Worm (Caenorhabditis elegans): ENCODE measurements around the gene lam-2.

The lam-2 gene

ce11 chrX:7191882-7192281 lies 40.8 kb upstream of the lam-2 start, which contains the start of gene C55B6.7:
Gene C55B6.7 (minus strand): TSS chrX:7191982.
- TF ChIP-seq lin-11 (tag; optimal IDR thresholded peaks at IDR 0.05) = no peak
- no peak for TF ChIP-seq dmd-4 (tag; optimal IDR thresholded peaks at IDR 0.05)
- no peak for TF ChIP-seq sma-3 (GFP tag; optimal IDR thresholded peaks at IDR 0.05)
- no peak for TF ChIP-seq nhr-21 (tag; optimal IDR thresholded peaks at IDR 0.05)
- no peak for TF ChIP-seq nhr-23 (tag; optimal IDR thresholded peaks at IDR 0.05)
- no peak for TF ChIP-seq ztf-11 (tag; optimal IDR thresholded peaks at IDR 0.05)
- TF ChIP-seq snpc-4 (tag; optimal IDR thresholded peaks at IDR 0.05) = no peak
- no peak for TF ChIP-seq peb-1 (tag; optimal IDR thresholded peaks at IDR 0.05)
- TF ChIP-seq nhr-237 (tag; optimal IDR thresholded peaks at IDR 0.05) = no peak
- no peak for TF ChIP-seq lin-13 (GFP tag; optimal IDR thresholded peaks at IDR 0.05)
- no peak for TF ChIP-seq nhr-11 (tag; optimal IDR thresholded peaks at IDR 0.05)
- no peak for TF ChIP-seq aly-2 (tag; optimal IDR thresholded peaks at IDR 0.05)
- TF ChIP-seq nhr-129 (tag; optimal IDR thresholded peaks at IDR 0.05) = no peak
- TF ChIP-seq nhr-25 (tag; optimal IDR thresholded peaks at IDR 0.05) = no peak
- TF ChIP-seq ztf-4 (tag; optimal IDR thresholded peaks at IDR 0.05) = no peak
- TF ChIP-seq fos-1 (tag; optimal IDR thresholded peaks at IDR 0.05) = no peak
- no peak for TF ChIP-seq sem-4 (tag; optimal IDR thresholded peaks at IDR 0.05)
- no peak for TF ChIP-seq nhr-12 (tag; optimal IDR thresholded peaks at IDR 0.05)

- TF ChIP-seq aly-2 (tag; optimal IDR thresholded peaks at IDR 0.05) (no peak), lin-39 (tag; optimal IDR thresholded peaks at IDR 0.05) (no peak), ama-1 (optimal IDR thresholded peaks at IDR 0.05) (no peak), dmd-4 (tag; optimal IDR thresholded peaks at IDR 0.05) (no peak), ceh-16 (tag; optimal IDR thresholded peaks at IDR 0.05) (no peak), nhr-12 (tag; optimal IDR thresholded peaks at IDR 0.05) (no peak), elt-1 (tag; optimal IDR thresholded peaks at IDR 0.05) (no peak), nhr-77 (tag; optimal IDR thresholded peaks at IDR 0.05) (no peak), unc-55 (GFP tag; optimal IDR thresholded peaks at IDR 0.05) (no peak), mab-5 (tag; optimal IDR thresholded peaks at IDR 0.05) (no peak), skn-1 (tag; optimal IDR thresholded peaks at IDR 0.05) (no peak), ZK546.5 (tag; optimal IDR thresholded peaks at IDR 0.05) (no peak), lin-13 (GFP tag; optimal IDR thresholded peaks at IDR 0.05) (no peak), snpc-4 (tag; optimal IDR thresholded peaks at IDR 0.05) (no peak), Y55F3AM.14 (GFP tag; optimal IDR thresholded peaks at IDR 0.05) (no peak), sma-3 (GFP tag; optimal IDR thresholded peaks at IDR 0.05) (no peak), nhr-129 (tag; optimal IDR thresholded peaks at IDR 0.05) (no peak), unc-39 (tag; optimal IDR thresholded peaks at IDR 0.05) (no peak)
Measured at ce11 chrX:7187602-7188001, 36.6 kb upstream of the lam-2 start, which contains the start of gene C55B6.4. Gene C55B6.4 (minus strand): TSS chrX:7187702.

DNA sequence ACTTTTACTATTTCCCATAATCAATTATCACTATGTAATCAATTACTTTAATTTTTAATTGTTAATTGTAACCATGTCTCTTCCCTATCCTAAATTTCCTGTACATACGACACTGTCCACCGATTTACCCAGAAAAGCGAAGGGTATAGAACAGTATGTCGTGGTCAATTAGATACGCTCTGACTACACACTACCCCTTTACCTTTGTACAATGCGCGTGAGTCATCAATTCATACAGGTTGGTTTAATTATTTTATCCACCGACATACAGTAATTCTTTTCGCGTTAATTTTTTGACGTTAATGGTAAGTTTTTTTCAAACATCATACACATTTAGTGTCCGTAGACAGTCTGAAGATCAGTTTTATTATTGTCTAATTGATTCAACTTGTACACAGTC lies 30.6 kb upstream of the lam-2 start:
- peak; percentile 92 for TF ChIP-seq gmeb-1 (tag; optimal IDR thresholded peaks at IDR 0.05)
- peak; percentile 38 for TF ChIP-seq ceh-82 (tag; optimal IDR thresholded peaks at IDR 0.05)
- TF ChIP-seq Y55F3AM.14 (GFP tag; optimal IDR thresholded peaks at IDR 0.05) = peak; percentile 38
- peak; percentile 25 for TF ChIP-seq mab-5 (tag; optimal IDR thresholded peaks at IDR 0.05)
- TF ChIP-seq unc-62 (GFP tag; optimal IDR thresholded peaks at IDR 0.05) = peak; percentile 14
- peak; percentile 20 for TF ChIP-seq snpc-4 (tag; optimal IDR thresholded peaks at IDR 0.05)
- TF ChIP-seq elt-1 (tag; optimal IDR thresholded peaks at IDR 0.05) = no peak
- TF ChIP-seq nhr-23 (tag; optimal IDR thresholded peaks at IDR 0.05) = no peak
- peak; percentile 60 to 86 for TF ChIP-seq lsy-2 (tag; optimal IDR thresholded peaks at IDR 0.05)
- TF ChIP-seq nhr-6 (tag; optimal IDR thresholded peaks at IDR 0.05) = peak; percentile 95
- peak; percentile 96 for TF ChIP-seq fos-1 (tag; optimal IDR thresholded peaks at IDR 0.05)
- TF ChIP-seq unc-55 (GFP tag; optimal IDR thresholded peaks at IDR 0.05) = no peak
- peak; percentile 33 for TF ChIP-seq dmd-4 (tag; optimal IDR thresholded peaks at IDR 0.05)
- peak; percentile 99 for TF ChIP-seq nhr-21 (tag; optimal IDR thresholded peaks at IDR 0.05)
- TF ChIP-seq alr-1 (tag; optimal IDR thresholded peaks at IDR 0.05) = no peak
- TF ChIP-seq mbf-1 (tag; optimal IDR thresholded peaks at IDR 0.05) = peak; percentile 55
- TF ChIP-seq crh-2 (tag; optimal IDR thresholded peaks at IDR 0.05) = peak; percentile 96
- TF ChIP-seq sma-9 (GFP tag; optimal IDR thresholded peaks at IDR 0.05) = peak; percentile 78
- no peak for TF ChIP-seq sma-9 (tag; optimal IDR thresholded peaks at IDR 0.05)
- TF ChIP-seq lin-13 (GFP tag; optimal IDR thresholded peaks at IDR 0.05) = peak; percentile 82
- TF ChIP-seq ZK546.5 (tag; optimal IDR thresholded peaks at IDR 0.05) = no peak
- TF ChIP-seq mdl-1 (tag; optimal IDR thresholded peaks at IDR 0.05) = peak in 1 of 2 experiments; percentile 21
- peak; percentile 99 for TF ChIP-seq sma-3 (GFP tag; optimal IDR thresholded peaks at IDR 0.05)
- no peak for TF ChIP-seq elt-3 (tag; optimal IDR thresholded peaks at IDR 0.05)
- peak; percentile 80 for TF ChIP-seq ceh-16 (tag; optimal IDR thresholded peaks at IDR 0.05)
- TF ChIP-seq lin-11 (tag; optimal IDR thresholded peaks at IDR 0.05) = no peak
- TF ChIP-seq nhr-77 (tag; optimal IDR thresholded peaks at IDR 0.05) = peak; percentile 89
- peak; percentile 96 for TF ChIP-seq nhr-25 (tag; optimal IDR thresholded peaks at IDR 0.05)
- TF ChIP-seq nhr-129 (tag; optimal IDR thresholded peaks at IDR 0.05) = peak; percentile 97
- TF ChIP-seq nhr-11 (tag; optimal IDR thresholded peaks at IDR 0.05) = no peak
- no peak for TF ChIP-seq unc-39 (tag; optimal IDR thresholded peaks at IDR 0.05)
- TF ChIP-seq R02D3.7 (tag; optimal IDR thresholded peaks at IDR 0.05) = peak; percentile 54
- peak; percentile 83 for TF ChIP-seq nhr-10 (tag; optimal IDR thresholded peaks at IDR 0.05)
- peak; percentile 61 for TF ChIP-seq blmp-1 (tag; optimal IDR thresholded peaks at IDR 0.05; ENCODE audit: insufficient read depth)
- no peak for TF ChIP-seq ztf-11 (tag; optimal IDR thresholded peaks at IDR 0.05)
- TF ChIP-seq skn-1 (tag; optimal IDR thresholded peaks at IDR 0.05) = peak; percentile 22
- TF ChIP-seq nhr-12 (tag; optimal IDR thresholded peaks at IDR 0.05) = no peak
- peak; percentile 35 for TF ChIP-seq C34F6.9 (tag; optimal IDR thresholded peaks at IDR 0.05)
- TF ChIP-seq F13H6.1 (tag; optimal IDR thresholded peaks at IDR 0.05) = peak; percentile 91
- TF ChIP-seq ztf-4 (tag; optimal IDR thresholded peaks at IDR 0.05) = peak; percentile 55
- peak; percentile 83 for TF ChIP-seq nhr-237 (tag; optimal IDR thresholded peaks at IDR 0.05)
- no peak for TF ChIP-seq peb-1 (tag; optimal IDR thresholded peaks at IDR 0.05)

All from whole organism, L2 larva.